Worm (Caenorhabditis elegans) whole organism, midembryonic: ENCODE data around the gene F45G2.8.
"Not testable (repeated sequence)": the region's sequence is repeated elsewhere in the genome, so short reads cannot be mapped to it uniquely, and the experiment has no call there.

Experiments used
- ref-1 ChIP-seq: fragments of 200-800 bp; sonication (Bioruptor generic); conservative IDR thresholded peaks from 2 replicates; pipeline ENCODE4 v1.3.6; 2022; ENCODE audit warnings: missing genetic modification reagents, missing genetic modification characterization, missing compliant biosample characterization
- ztf-23 ChIP-seq: fragments of 200-800 bp; sonication (Bioruptor generic); IDR thresholded peaks from 2 replicates; pipeline ENCODE4 v1.3.6; 2022; ENCODE audit warnings: missing genetic modification reagents, missing genetic modification characterization, missing compliant biosample characterization

DNA sequence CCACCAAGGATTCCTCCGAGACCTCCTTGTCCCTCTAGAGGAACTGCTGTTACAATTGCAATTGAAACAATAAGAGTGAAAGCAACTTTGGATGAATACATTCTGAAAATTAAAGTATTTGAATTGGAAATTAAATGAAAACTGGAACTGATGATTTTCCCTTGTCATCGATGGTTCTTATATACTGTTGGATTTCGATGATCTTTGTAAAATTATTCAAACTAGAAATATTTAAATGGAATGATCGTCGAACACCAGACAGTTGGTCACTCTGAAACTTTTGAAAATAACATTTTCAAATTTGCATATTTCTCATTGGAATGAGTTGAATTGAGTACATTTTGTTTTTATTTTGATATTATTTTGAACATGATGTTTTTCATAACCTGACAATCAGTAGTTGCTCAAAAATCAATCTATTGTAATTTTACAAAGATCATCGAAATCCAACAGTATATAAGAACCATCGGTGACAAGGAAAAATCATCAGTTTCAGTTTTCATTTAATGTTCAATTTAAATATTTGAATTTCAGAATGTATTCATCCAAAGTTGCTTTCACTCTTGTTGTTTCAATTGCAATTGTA, 33.7 kb downstream of the F45G2.8 start, which contains the start of the genes srlf-9 and srlf-10:
- not testable (repeated sequence) for TF ChIP-seq ref-1, ztf-23 (GFP tag; lab: Robert Waterston, UW)
